Worm (Caenorhabditis elegans): ENCODE results near the gene mut-7.

mut-7 gene

DNA sequence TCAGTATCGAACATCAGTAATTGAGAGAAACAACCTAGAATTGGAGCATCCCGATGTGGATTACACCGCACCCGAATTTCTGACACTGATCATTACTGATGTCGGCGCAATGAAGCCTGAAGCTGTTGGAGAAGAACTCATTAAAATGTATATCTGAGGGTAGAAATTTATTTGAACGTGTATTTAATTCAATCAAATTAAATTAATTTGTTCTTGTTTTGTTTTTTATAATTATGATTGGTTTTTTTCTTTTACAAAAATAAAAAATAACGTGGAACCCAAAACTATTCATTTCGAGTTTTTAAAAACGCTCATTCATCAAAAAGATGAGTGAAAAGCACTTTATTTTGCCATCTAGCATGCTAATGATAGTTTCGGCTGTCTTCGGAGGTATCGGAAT is 1.9 kb upstream of the mut-7 start, which contains the start of gene ZK1098.9 (continued):
- TF ChIP-seq Y53F4B.3 (GFP tag; IDR thresholded peaks at IDR 0.05): no peak
- no peak for TF ChIP-seq F49E8.2 (tag; optimal IDR thresholded peaks at IDR 0.05; ENCODE audit: insufficient read depth)
- TF ChIP-seq attf-6 (GFP tag; IDR thresholded peaks at IDR 0.05): no peak

DNA sequence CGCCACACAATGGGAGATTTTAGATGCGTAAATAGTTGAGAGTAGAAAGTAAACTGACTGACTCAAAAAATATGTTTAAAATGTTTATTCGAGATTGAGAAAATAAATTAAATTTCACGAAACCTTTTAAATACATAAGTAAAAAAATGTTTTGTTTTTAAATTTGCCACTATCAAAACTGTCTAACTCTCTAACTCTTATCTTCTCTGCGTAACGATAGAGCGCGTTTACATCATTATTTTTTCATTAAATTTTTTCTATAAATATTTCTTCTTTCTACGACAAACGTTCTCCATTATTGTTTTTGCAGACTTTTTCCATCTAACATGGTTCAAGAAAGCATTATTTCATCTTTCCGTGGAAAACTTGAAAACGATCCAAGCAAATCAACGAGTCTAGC is 636 bp upstream of the mut-7 start, which contains the start of gene eif-2Balpha:
TSS of gene eif-2Balpha (plus strand) at position 304 of the 400 bp plus-strand sequence.
- no peak for TF ChIP-seq madf-8 (GFP tag; conservative IDR thresholded peaks at IDR 0.05)
- no peak for TF ChIP-seq attf-6 (GFP tag; IDR thresholded peaks at IDR 0.05)
- TF ChIP-seq lsl-1 (GFP tag; optimal IDR thresholded peaks at IDR 0.05): peak; percentile 31
- peak; percentile 44; the same call in 1 of the 2 replicates for TF ChIP-seq mcd-1 (GFP tag; IDR thresholded peaks at IDR 0.05)
- TF ChIP-seq attf-5 (GFP tag; optimal IDR thresholded peaks at IDR 0.05): peak; percentile 18
- TF ChIP-seq hmg-1.2 (GFP tag; IDR thresholded peaks at IDR 0.05): peak; percentile 51; the same call in 1 of the 2 replicates

DNA sequence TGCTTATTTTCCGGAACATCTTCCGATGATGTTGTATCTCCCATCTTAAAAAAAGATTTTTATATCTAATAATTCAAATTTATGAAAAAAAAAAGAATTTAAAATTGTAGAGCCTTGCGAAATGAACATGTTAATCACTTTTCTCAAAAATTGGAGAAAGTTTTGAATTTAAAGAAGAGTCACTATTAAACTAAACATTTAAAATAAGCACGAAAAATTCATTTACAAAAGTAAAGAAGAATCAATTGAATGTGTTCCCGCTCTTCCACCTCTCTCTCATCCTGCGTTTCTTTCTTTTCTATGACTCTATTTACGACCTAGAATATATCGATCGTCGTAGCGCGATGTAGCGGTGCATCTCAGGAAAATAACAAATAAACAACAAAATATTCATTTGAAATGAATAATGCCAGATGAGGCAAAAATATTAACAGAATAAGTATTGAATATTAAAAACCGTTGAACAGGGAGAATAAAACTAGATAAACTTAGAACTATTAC is 3.5 kb downstream of the mut-7 start, which contains the start of gene ZK1098.3:
TSS of gene ZK1098.3 (minus strand) at position 51 of the 501 bp plus-strand sequence.
- TF ChIP-seq unc-130 (GFP tag; optimal IDR thresholded peaks at IDR 0.05) (no peak), hrde-1 (tag; optimal IDR thresholded peaks at IDR 0.05; ENCODE audit: borderline replicate concordance) (no peak), hmg-1.2 (GFP tag; IDR thresholded peaks at IDR 0.05) (peak; percentile 27; the same call in 1 of the 2 replicates), madf-6 (GFP tag; IDR thresholded peaks at IDR 0.05) (no peak), F49E8.2 (tag; optimal IDR thresholded peaks at IDR 0.05; ENCODE audit: insufficient read depth) (no peak), nhr-80 (tag; optimal IDR thresholded peaks at IDR 0.05) (no peak), efl-1 (GFP tag; optimal IDR thresholded peaks at IDR 0.05) (no peak), ztf-3 (GFP tag; optimal IDR thresholded peaks at IDR 0.05) (no peak), dox-1 (GFP tag; IDR thresholded peaks at IDR 0.05) (no peak), ztf-25 (GFP tag; IDR thresholded peaks at IDR 0.05) (no peak), bed-2 (GFP tag; IDR thresholded peaks at IDR 0.05) (no peak), attf-5 (GFP tag; optimal IDR thresholded peaks at IDR 0.05) (peak; percentile 2), F52B5.7 (tag; optimal IDR thresholded peaks at IDR 0.05) (no peak), ceh-79 (tag; optimal IDR thresholded peaks at IDR 0.05) (no peak), akir-1 (GFP tag; optimal IDR thresholded peaks at IDR 0.05) (no peak), F39B2.1 (GFP tag; IDR thresholded peaks at IDR 0.05) (no peak)

DNA sequence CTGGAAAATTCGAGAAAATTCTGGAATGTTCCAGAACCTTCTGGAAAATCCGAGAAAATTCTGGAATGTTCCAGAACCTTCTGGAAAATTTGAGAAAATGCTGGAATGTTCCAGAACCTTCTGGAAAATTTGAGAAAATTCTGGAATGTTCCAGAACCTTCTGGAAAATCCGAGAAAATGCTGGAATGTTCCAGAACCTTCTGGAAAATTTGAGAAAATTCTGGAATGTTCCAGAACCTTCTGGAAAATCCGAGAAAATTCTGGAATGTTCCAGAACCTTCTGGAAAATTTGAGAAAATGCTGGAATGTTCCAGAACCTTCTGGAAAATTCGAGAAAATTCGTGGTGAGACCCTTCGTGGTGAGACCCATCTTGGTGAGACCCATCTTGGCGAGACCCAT is 8.0 kb downstream of the mut-7 start:
- TF ChIP-seq madf-6 (GFP tag; IDR thresholded peaks at IDR 0.05): peak; percentile 19; the same call in 1 of the 2 replicates
- 0 out of 2 replicates have a peak, but pooled peaks have one; percentile 27 for TF ChIP-seq egrh-3 (GFP tag; IDR thresholded peaks at IDR 0.05)
- TF ChIP-seq pbrm-1 (GFP tag; IDR thresholded peaks at IDR 0.05): peak; percentile 17; the same call in 1 of the 2 replicates
- peak; percentile 96 for TF ChIP-seq hsf-1 (GFP tag; IDR thresholded peaks at IDR 0.05)
- TF ChIP-seq dox-1 (GFP tag; IDR thresholded peaks at IDR 0.05): 0 out of 2 replicates have a peak, but pooled peaks have one; percentile 29
- peak; percentile 52 for TF ChIP-seq F33H1.4 (GFP tag; IDR thresholded peaks at IDR 0.05)

DNA sequence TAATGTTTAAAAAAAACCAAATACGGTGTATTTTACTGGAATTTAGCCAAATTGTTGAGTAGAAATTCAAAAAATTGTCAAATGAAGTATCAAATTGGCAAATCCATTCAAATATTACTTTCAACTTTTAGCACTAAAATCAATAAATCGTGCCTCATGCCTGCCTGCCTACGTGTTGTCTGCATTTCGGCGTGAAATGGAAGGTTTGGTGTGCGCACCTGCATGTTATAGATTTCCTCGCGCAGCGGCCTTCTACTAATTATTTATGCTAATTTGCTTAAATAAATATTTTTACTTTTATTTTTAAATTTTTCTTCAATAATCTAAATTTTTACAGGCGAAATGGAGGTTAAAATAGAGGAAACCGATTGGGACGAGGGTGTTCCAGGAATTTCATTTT is 13.4 kb downstream of the mut-7 start, which contains the start of gene ZK1098.2:
TSS of gene ZK1098.2 (plus strand) at position 336 of the 400 bp plus-strand sequence.
- peak; percentile 61 for TF ChIP-seq attf-5 (GFP tag; optimal IDR thresholded peaks at IDR 0.05)
- peak; percentile 77 to 92 for TF ChIP-seq let-607 (tag; optimal IDR thresholded peaks at IDR 0.05)
- TF ChIP-seq F23B12.7 (tag; optimal IDR thresholded peaks at IDR 0.05; ENCODE audit: insufficient read depth): peak; percentile 64
- TF ChIP-seq lin-35 (GFP tag; optimal IDR thresholded peaks at IDR 0.05): peak in 1 of 3 experiments; percentile 49
- no peak for TF ChIP-seq repo-1 (tag; optimal IDR thresholded peaks at IDR 0.05)
- no peak for TF ChIP-seq ceh-40 (GFP tag; IDR thresholded peaks at IDR 0.05)
- peak; percentile 20 for TF ChIP-seq ztf-18 (tag; optimal IDR thresholded peaks at IDR 0.05)
- TF ChIP-seq egl-44 (GFP tag; IDR thresholded peaks at IDR 0.05): 0 out of 2 replicates have a peak, but pooled peaks have one; percentile 13
